Worm (Caenorhabditis elegans): ENCODE results near the gene ldh-1.
A peak's percentile ranks its signal among the peaks of the same experiment; 100 is the strongest.

DNA sequence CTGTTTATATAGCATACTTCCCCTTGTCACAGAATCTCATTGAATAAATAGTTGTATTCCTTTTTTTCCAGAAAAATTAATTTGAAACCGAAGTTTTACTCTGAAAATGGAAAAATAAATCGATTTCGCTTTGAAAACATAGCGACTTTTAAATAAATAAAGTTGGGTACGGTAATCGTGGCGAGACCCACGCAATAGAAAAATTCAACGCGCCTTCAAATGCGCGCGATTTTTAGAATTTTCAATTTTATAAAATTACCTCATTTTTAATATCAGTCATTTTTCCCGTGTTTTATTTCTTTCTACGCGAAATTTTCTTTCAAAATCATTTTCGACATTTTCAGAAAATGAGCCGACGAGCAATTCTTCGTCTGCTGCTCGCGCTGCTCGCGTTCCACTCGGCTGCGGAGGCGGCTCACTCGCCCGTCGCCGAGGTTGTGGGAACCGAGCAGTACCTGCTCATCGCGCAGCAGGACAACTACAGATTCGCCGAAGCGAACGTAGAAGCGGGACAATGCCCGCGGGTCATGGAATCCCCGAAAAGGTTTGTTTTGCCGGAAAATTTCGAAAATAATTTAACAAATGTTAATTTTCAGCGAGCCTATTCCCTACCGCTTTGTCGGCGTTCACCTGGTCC lies 2.6 kb downstream of the ldh-1 start, which contains the start of gene F13D12.5:
- TF ChIP-seq zim-3 (tag; optimal IDR thresholded peaks at IDR 0.05) (peak; percentile 44), let-526 (GFP tag; IDR thresholded peaks at IDR 0.05) (no peak), pbrm-1 (GFP tag; IDR thresholded peaks at IDR 0.05) (no peak; the same call in 1 of the 2 replicates), nfya-1 (tag; optimal IDR thresholded peaks at IDR 0.05; ENCODE audit: borderline replicate concordance, insufficient read depth) (no peak)
